Worm (Caenorhabditis elegans) whole organism, L2 larva: Measurements from ENCODE around the gene act-1.

Source experiments
- blmp-1 ChIP-seq: sonication (generic microtip); optimal IDR thresholded peaks from 2 replicates; lab custom pipeline; 2017; ENCODE audit warnings: missing genetic modification characterization, mild to moderate bottlenecking, missing compliant biosample characterization, antibody characterized with exemption, moderate library complexity; ENCODE audit not compliant: insufficient read depth
- ceh-82 ChIP-seq: fragments of 150-350 bp; optimal IDR thresholded peaks from 2 replicates; lab custom pipeline; 2014; ENCODE audit warnings: missing biosample characterization, missing genetic modification characterization
- lin-11 ChIP-seq: fragments of 150-350 bp; sonication (generic microtip); optimal IDR thresholded peaks from 2 replicates; lab custom pipeline; 2014; ENCODE audit warnings: missing biosample characterization, missing genetic modification characterization, inconsistent platforms, mixed read lengths
- lin-39 ChIP-seq: fragments of 150-350 bp; optimal IDR thresholded peaks from 2 replicates; lab custom pipeline; 2014; ENCODE audit warnings: missing biosample characterization, missing genetic modification reagents, missing genetic modification characterization
- nhr-129 ChIP-seq: fragments of 150-350 bp; optimal IDR thresholded peaks from 2 replicates; lab custom pipeline; 2014; ENCODE audit warnings: missing biosample characterization, missing genetic modification characterization
- skn-1 ChIP-seq: sonication (generic microtip); optimal IDR thresholded peaks from 2 replicates; lab custom pipeline; 2017; ENCODE audit warnings: missing biosample characterization, missing genetic modification characterization
- snpc-4 ChIP-seq: fragments of 150-350 bp; optimal IDR thresholded peaks from 2 replicates; lab custom pipeline; 2014; ENCODE audit warnings: missing biosample characterization, missing genetic modification characterization
- unc-39 ChIP-seq: fragments of 150-350 bp; optimal IDR thresholded peaks from 2 replicates; lab custom pipeline; 2014; ENCODE audit warnings: missing biosample characterization, missing genetic modification characterization

ce11 chrV:11051921-11052320 lies 28.9 kb upstream of the act-1 start, which contains the start of gene T04C12.33:
- TF ChIP-seq blmp-1 (tag; lab: Kevin White, UChicago), result no peak
- no peak for TF ChIP-seq ceh-82
- no peak for TF ChIP-seq lin-39 (tag; lab: Kevin White, UChicago)
- TF ChIP-seq unc-39 (tag; lab: Kevin White, UChicago), result no peak
- TF ChIP-seq lin-11 (tag; lab: Kevin White, UChicago), result no peak
- no peak for TF ChIP-seq skn-1 (tag; lab: Kevin White, UChicago)
- TF ChIP-seq nhr-129 (tag; lab: Kevin White, UChicago), result no peak
- no peak for TF ChIP-seq snpc-4 (tag; lab: Kevin White, UChicago)
